Worm (Caenorhabditis elegans) whole organism, late embryonic: ENCODE results near the gene C08E8.9.

Experiments
- F13H6.1 ChIP-seq: sonication (generic microtip); optimal IDR thresholded peaks from 2 replicates; lab custom pipeline; 2016; ENCODE audit warnings: missing genetic modification characterization, missing compliant biosample characterization
- T23F11.4 ChIP-seq: fragments of 200-800 bp; sonication (Bioruptor generic); optimal IDR thresholded peaks from 2 replicates; lab custom pipeline; 2018; ENCODE audit warnings: mild to moderate bottlenecking, missing genetic modification characterization, missing compliant biosample characterization
- ceh-30 ChIP-seq: fragments of 150-350 bp; optimal IDR thresholded peaks from 2 replicates; lab custom pipeline; 2014; ENCODE audit warnings: missing biosample characterization, missing genetic modification characterization
- fkh-10 ChIP-seq: fragments of 150-350 bp; optimal IDR thresholded peaks from 2 replicates; lab custom pipeline; 2014; ENCODE audit warnings: missing biosample characterization, missing genetic modification reagents, missing genetic modification characterization
- hlh-8 ChIP-seq: sonication (generic microtip); optimal IDR thresholded peaks from 2 replicates; lab custom pipeline; 2016; ENCODE audit warnings: missing genotype, missing genetic modification characterization, missing compliant biosample characterization
- lim-6 ChIP-seq: sonication (generic microtip); optimal IDR thresholded peaks from 2 replicates; lab custom pipeline; 2016; ENCODE audit warnings: missing genetic modification characterization, missing compliant biosample characterization
- pag-3 ChIP-seq: sonication (generic microtip); optimal IDR thresholded peaks from 2 replicates; lab custom pipeline; 2016; ENCODE audit warnings: missing compliant biosample characterization, missing genetic modification characterization, borderline replicate concordance
- pqm-1 ChIP-seq: sonication (generic microtip); optimal IDR thresholded peaks from 2 replicates; lab custom pipeline; 2016; ENCODE audit warnings: missing genetic modification characterization, missing compliant biosample characterization
- rnt-1 ChIP-seq: sonication (generic microtip); optimal IDR thresholded peaks from 2 replicates; lab custom pipeline; 2016; ENCODE audit warnings: missing genetic modification characterization, missing compliant biosample characterization
- tbx-2 ChIP-seq: sonication (generic microtip); optimal IDR thresholded peaks from 2 replicates; lab custom pipeline; 2016; ENCODE audit warnings: missing genetic modification characterization, missing compliant biosample characterization
- unc-42 ChIP-seq: sonication (generic microtip); optimal IDR thresholded peaks from 2 replicates; lab custom pipeline; 2016; ENCODE audit warnings: missing genotype, missing genetic modification characterization, missing compliant biosample characterization
- unc-86 ChIP-seq: sonication (generic microtip); optimal IDR thresholded peaks from 2 replicates; lab custom pipeline; 2016; ENCODE audit warnings: missing genetic modification characterization, missing compliant biosample characterization

ce11 chrV:18359888-18360287 lies 4.8 kb upstream of the C08E8.9 start, which contains the start of gene C08E8.5:
- no peak for TF ChIP-seq tbx-2
- TF ChIP-seq pag-3 (tag; lab: Kevin White, UChicago): no peak
- no peak for TF ChIP-seq rnt-1
- no peak for TF ChIP-seq hlh-8 (tag; lab: Kevin White, UChicago)
- TF ChIP-seq fkh-10 (GFP tag; lab: Kevin White, UChicago): no peak
- TF ChIP-seq unc-42 (tag; lab: Kevin White, UChicago): no peak
- no peak for TF ChIP-seq pqm-1 (tag; lab: Kevin White, UChicago)
- TF ChIP-seq lim-6: no peak
- no peak for TF ChIP-seq F13H6.1 (tag; lab: Kevin White, UChicago)
- TF ChIP-seq T23F11.4: no peak
- no peak for TF ChIP-seq ceh-30 (tag; lab: Kevin White, UChicago)
- no peak for TF ChIP-seq unc-86
